Fruit fly (Drosophila melanogaster) whole organism, embryonic: ENCODE results near the gene CG31468.
A peak's percentile ranks its signal among the peaks of the same experiment; 100 is the strongest.

Experiments used
- Abd-B ChIP-seq: fragments of 200-800 bp; sonication (Bioruptor generic); optimal IDR thresholded peaks from 2 replicates; lab custom pipeline; 2018; ENCODE audit warnings: missing biosample characterization, mild to moderate bottlenecking, missing genetic modification characterization, moderate library complexity
- B-H1 ChIP-seq: fragments of 200-800 bp; sonication (Bioruptor generic); IDR thresholded peaks from 3 replicates; pipeline ENCODE4 v1.3.6; 2022; ENCODE audit warnings: missing biosample characterization, missing genetic modification characterization
- C15 ChIP-seq: fragments of 200-800 bp; sonication (Bioruptor generic); IDR thresholded peaks from 3 replicates; pipeline ENCODE4 v1.3.6; 2022; ENCODE audit warnings: missing biosample characterization, missing genetic modification characterization
- CG10366 ChIP-seq: fragments of 200-800 bp; sonication (Bioruptor generic); IDR thresholded peaks from 2 replicates; pipeline ENCODE4 v1.3.6; 2022; ENCODE audit warnings: missing biosample characterization, missing genetic modification characterization
- CG11723 ChIP-seq: fragments of 200-800 bp; sonication (Bioruptor generic); optimal IDR thresholded peaks from 2 replicates; lab custom pipeline; 2017; ENCODE audit warnings: missing biosample characterization, mild to moderate bottlenecking, missing genetic modification characterization
- CG12942 ChIP-seq: fragments of 200-800 bp; sonication (Bioruptor generic); optimal IDR thresholded peaks from 3 replicates; lab custom pipeline; 2016; ENCODE audit warnings: missing biosample characterization, missing genetic modification characterization
- CG13296 ChIP-seq: fragments of 200-800 bp; sonication (Bioruptor generic); optimal IDR thresholded peaks from 3 replicates; lab custom pipeline; 2018; ENCODE audit warnings: missing biosample characterization, mild to moderate bottlenecking, missing genetic modification characterization
- CG1602 ChIP-seq: fragments of 200-800 bp; sonication (Bioruptor generic); optimal IDR thresholded peaks from 3 replicates; lab custom pipeline; 2016; ENCODE audit warnings: missing biosample characterization, missing genetic modification characterization
- CG17829 ChIP-seq: fragments of 200-800 bp; optimal IDR thresholded peaks from 2 replicates; lab custom pipeline; 2019; ENCODE audit warnings: missing biosample characterization, mild to moderate bottlenecking, missing genetic modification characterization, moderate library complexity
- CG1792 ChIP-seq: fragments of 200-800 bp; sonication (Bioruptor generic); optimal IDR thresholded peaks from 2 replicates; lab custom pipeline; 2016; ENCODE audit warnings: missing biosample characterization, missing genetic modification characterization
- CG18011 ChIP-seq: fragments of 200-800 bp; sonication (Bioruptor generic); optimal IDR thresholded peaks from 2 replicates; lab custom pipeline; 2017; ENCODE audit warnings: missing biosample characterization, missing genetic modification characterization, mild to moderate bottlenecking, moderate library complexity, missing genotype
- CG3065 ChIP-seq: fragments of 200-800 bp; sonication (Bioruptor generic); optimal IDR thresholded peaks from 2 replicates; lab custom pipeline; 2016; ENCODE audit warnings: missing biosample characterization, missing genetic modification characterization
- CG32772 ChIP-seq: fragments of 200-800 bp; sonication (Bioruptor generic); IDR thresholded peaks from 2 replicates; pipeline ENCODE4 v1.3.6; 2022; ENCODE audit warnings: missing biosample characterization, missing genetic modification characterization
- CG3281 ChIP-seq: fragments of 200-800 bp; sonication (Bioruptor generic); optimal IDR thresholded peaks from 3 replicates; lab custom pipeline; 2017; ENCODE audit warnings: missing biosample characterization, mild to moderate bottlenecking, missing genetic modification characterization
- CG34224 ChIP-seq: fragments of 200-800 bp; sonication (Bioruptor generic); IDR thresholded peaks from 3 replicates; pipeline ENCODE4 v1.3.6; 2022; ENCODE audit warnings: missing biosample characterization, missing genetic modification characterization; ENCODE audit not compliant: partially characterized antibody
- CG4404 ChIP-seq: fragments of 200-800 bp; sonication (Bioruptor generic); IDR thresholded peaks from 2 replicates; pipeline ENCODE4 v1.3.6; 2022; ENCODE audit warnings: missing biosample characterization, missing genetic modification characterization
- CG4820 ChIP-seq: fragments of 200-800 bp; sonication (Bioruptor generic); optimal IDR thresholded peaks from 3 replicates; lab custom pipeline; 2016; ENCODE audit warnings: missing biosample characterization, missing genetic modification characterization
- CG7271 ChIP-seq: fragments of 200-800 bp; sonication (Bioruptor generic); optimal IDR thresholded peaks from 2 replicates; lab custom pipeline; 2018; ENCODE audit warnings: missing biosample characterization, mild to moderate bottlenecking, missing genetic modification characterization, moderate library complexity
- CG7786 ChIP-seq: fragments of 200-800 bp; sonication (Bioruptor generic); optimal IDR thresholded peaks from 2 replicates; lab custom pipeline; 2016; ENCODE audit warnings: missing biosample characterization, missing genetic modification characterization
- CkIIα-i1 ChIP-seq: fragments of 200-800 bp; sonication (Bioruptor generic); IDR thresholded peaks from 2 replicates; pipeline ENCODE4 v1.3.6; 2022; ENCODE audit warnings: missing biosample characterization, missing genetic modification characterization
- Dp ChIP-seq: fragments of 200-800 bp; sonication (Bioruptor generic); optimal IDR thresholded peaks from 2 replicates; lab custom pipeline; 2018; ENCODE audit warnings: missing biosample characterization, mild to moderate bottlenecking, missing genetic modification characterization, moderate library complexity
- Dref ChIP-seq: fragments of 200-800 bp; sonication (Bioruptor generic); IDR thresholded peaks from 2 replicates; pipeline ENCODE4 v1.3.6; 2022; ENCODE audit warnings: missing biosample characterization, missing genetic modification characterization
- Drgx ChIP-seq: fragments of 200-800 bp; sonication (Bioruptor generic); IDR thresholded peaks from 2 replicates; pipeline ENCODE4 v1.3.6; 2022; ENCODE audit warnings: missing biosample characterization, missing genetic modification characterization
- Gsc ChIP-seq: fragments of 200-800 bp; sonication (Bioruptor generic); IDR thresholded peaks from 2 replicates; pipeline ENCODE4 v1.3.6; 2022; ENCODE audit warnings: missing biosample characterization, missing genetic modification characterization
- HLH3B ChIP-seq: fragments of 200-800 bp; sonication (Bioruptor generic); IDR thresholded peaks from 2 replicates; pipeline ENCODE4 v1.3.6; 2022; ENCODE audit warnings: missing biosample characterization, missing genetic modification characterization
- HmgZ ChIP-seq: fragments of 200-800 bp; sonication (Bioruptor generic); optimal IDR thresholded peaks from 2 replicates; lab custom pipeline; 2018; ENCODE audit warnings: missing biosample characterization, mild to moderate bottlenecking, missing genetic modification characterization
- Mad ChIP-seq: fragments of 200-800 bp; sonication (Bioruptor generic); optimal IDR thresholded peaks from 2 replicates; lab custom pipeline; 2016; ENCODE audit warnings: missing biosample characterization, missing genetic modification characterization
- Max ChIP-seq: fragments of 200-800 bp; sonication (Bioruptor generic); optimal IDR thresholded peaks from 2 replicates; lab custom pipeline; 2016; ENCODE audit warnings: missing biosample characterization, mild to moderate bottlenecking, missing genetic modification characterization
- NC2α ChIP-seq: fragments of 200-800 bp; sonication (Bioruptor generic); optimal IDR thresholded peaks from 2 replicates; lab custom pipeline; 2016; ENCODE audit warnings: missing biosample characterization, missing genetic modification characterization
- Neu2 ChIP-seq: fragments of 200-800 bp; sonication (Bioruptor generic); optimal IDR thresholded peaks from 3 replicates; lab custom pipeline; 2016; ENCODE audit warnings: missing biosample characterization, missing genetic modification characterization, borderline replicate concordance
- Nf-YB ChIP-seq: fragments of 200-800 bp; sonication (Bioruptor generic); optimal IDR thresholded peaks from 3 replicates; lab custom pipeline; 2019; ENCODE audit warnings: missing biosample characterization, mild to moderate bottlenecking, missing genetic modification characterization, moderate library complexity
- al ChIP-seq: fragments of 200-800 bp; sonication (Bioruptor generic); IDR thresholded peaks from 2 replicates; pipeline ENCODE4 v1.3.6; 2022; ENCODE audit warnings: missing biosample characterization, missing genetic modification characterization
- cad ChIP-seq: fragments of >200 bp; optimal IDR thresholded peaks from 2 replicates; lab custom pipeline; 2017; ENCODE audit warnings: missing biosample characterization, missing genetic modification characterization
- dan ChIP-seq: fragments of 200-800 bp; sonication (Bioruptor generic); IDR thresholded peaks from 2 replicates; pipeline ENCODE4 v1.3.6; 2022; ENCODE audit warnings: missing biosample characterization, missing genetic modification characterization
- dimm ChIP-seq: fragments of 200-800 bp; sonication (Bioruptor generic); IDR thresholded peaks from 2 replicates; pipeline ENCODE4 v1.3.6; 2022; ENCODE audit warnings: missing biosample characterization, missing genetic modification characterization
- esg ChIP-seq: fragments of 200-800 bp; sonication (Bioruptor generic); conservative IDR thresholded peaks from 2 replicates; pipeline ENCODE4 v1.3.6; 2022; ENCODE audit warnings: missing biosample characterization, missing genetic modification characterization
- fd96Cb ChIP-seq: fragments of 200-800 bp; sonication (Bioruptor generic); optimal IDR thresholded peaks from 2 replicates; lab custom pipeline; 2018; ENCODE audit warnings: missing biosample characterization, mild to moderate bottlenecking, missing genetic modification characterization, moderate library complexity
- fru ChIP-seq: fragments of >200 bp; optimal IDR thresholded peaks from 2 replicates; lab custom pipeline; 2017
- gce ChIP-seq: fragments of 200-800 bp; sonication (Bioruptor generic); IDR thresholded peaks from 3 replicates; pipeline ENCODE4 v1.3.6; 2022; ENCODE audit warnings: missing biosample characterization, missing genetic modification characterization
- ken ChIP-seq: fragments of 200-800 bp; sonication (Bioruptor generic); IDR thresholded peaks from 3 replicates; pipeline ENCODE4 v1.3.6; 2022; ENCODE audit warnings: missing biosample characterization, missing genetic modification characterization
- nerfin-2 ChIP-seq: fragments of 200-800 bp; sonication (Bioruptor generic); IDR thresholded peaks from 2 replicates; pipeline ENCODE4 v1.3.6; 2022; ENCODE audit warnings: missing biosample characterization, missing genetic modification characterization; ENCODE audit not compliant: partially characterized antibody
- nom ChIP-seq: fragments of 200-800 bp; sonication (Bioruptor generic); optimal IDR thresholded peaks from 2 replicates; lab custom pipeline; 2017; ENCODE audit warnings: missing biosample characterization, missing genetic modification characterization, mild to moderate bottlenecking, moderate library complexity, missing genetic modification reagents
- rib ChIP-seq: fragments of 200-800 bp; sonication (Bioruptor generic); IDR thresholded peaks from 2 replicates; pipeline ENCODE4 v1.3.6; 2022; ENCODE audit warnings: missing biosample characterization, missing genetic modification characterization
- scrt ChIP-seq: fragments of 200-800 bp; sonication (Bioruptor generic); optimal IDR thresholded peaks from 2 replicates; lab custom pipeline; 2018; ENCODE audit warnings: missing biosample characterization, mild to moderate bottlenecking, missing genetic modification characterization, moderate library complexity
- sens ChIP-seq: fragments of 200-800 bp; sonication (Bioruptor generic); peaks from one replicate; lab custom pipeline; 2016; ENCODE audit warnings: missing biosample characterization, missing genetic modification characterization
- shn ChIP-seq: fragments of 200-800 bp; sonication (Bioruptor generic); optimal IDR thresholded peaks from 3 replicates; lab custom pipeline; 2016; ENCODE audit warnings: missing biosample characterization, missing genetic modification characterization
- tgo ChIP-seq: fragments of 200-800 bp; sonication (Bioruptor generic); IDR thresholded peaks from 3 replicates; pipeline ENCODE4 v1.3.6; 2022; ENCODE audit warnings: missing biosample characterization, missing genetic modification characterization
- trem ChIP-seq: fragments of 200-800 bp; optimal IDR thresholded peaks from 3 replicates; lab custom pipeline; 2019; ENCODE audit warnings: missing biosample characterization, mild to moderate bottlenecking, missing genetic modification characterization, moderate library complexity
- unc-4 ChIP-seq: fragments of 200-800 bp; sonication (Bioruptor generic); IDR thresholded peaks from 2 replicates; pipeline ENCODE4 v1.3.6; 2022; ENCODE audit warnings: missing biosample characterization, missing genetic modification characterization; ENCODE audit not compliant: partially characterized antibody
- usp ChIP-seq: fragments of >200 bp; optimal IDR thresholded peaks from 2 replicates; lab custom pipeline; 2017; ENCODE audit warnings: missing biosample characterization, missing genetic modification characterization
- wek ChIP-seq: fragments of 200-800 bp; sonication (Bioruptor generic); optimal IDR thresholded peaks from 3 replicates; lab custom pipeline; 2018; ENCODE audit warnings: missing biosample characterization, mild to moderate bottlenecking, missing genetic modification characterization, moderate library complexity

The CG31468 gene

DNA sequence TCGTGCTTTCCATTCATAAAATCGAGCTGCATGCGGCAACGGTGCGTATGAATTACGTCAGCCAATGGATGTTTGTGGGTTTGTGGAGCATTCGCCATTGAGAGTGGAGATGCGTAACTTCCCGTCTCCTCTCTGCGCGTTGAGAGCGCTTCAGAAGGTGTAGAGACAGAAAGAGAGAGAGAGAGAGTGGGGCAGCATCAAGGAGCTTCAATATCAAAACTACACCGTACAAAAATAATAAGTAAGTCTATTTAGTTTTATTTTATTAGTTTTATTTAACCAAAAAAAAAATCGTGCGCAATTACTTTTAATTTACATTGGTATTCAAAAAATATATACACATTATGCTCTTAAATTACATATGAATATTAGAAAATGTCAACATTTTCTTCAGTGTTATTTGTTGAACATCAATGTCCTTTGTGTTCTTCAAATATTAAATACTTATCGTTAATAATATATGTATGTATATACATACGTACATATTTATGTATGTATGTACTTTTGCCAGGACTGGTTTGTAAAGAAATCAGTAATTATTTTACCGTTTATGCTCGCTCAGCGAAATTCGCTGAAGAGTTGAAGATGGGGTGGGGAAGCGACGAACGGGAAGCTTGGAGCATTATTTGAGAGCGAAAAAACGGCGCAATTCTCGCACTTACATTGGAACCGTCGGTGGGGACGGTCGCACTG, 22.7 kb upstream of the CG31468 start, which contains the start of gene CG10365 (continued):
- 0 out of 2 replicates have a peak, but pooled peaks have one; percentile 12 for TF ChIP-seq unc-4
- no peak for TF ChIP-seq Mad
- peak; percentile 80 for TF ChIP-seq HmgZ (tag; lab: Kevin White, UChicago)
- peak; percentile 68 for TF ChIP-seq CG12942 (GFP tag; lab: Kevin White, UChicago)
- peak; percentile 59 for TF ChIP-seq dimm (GFP tag; lab: Robert Waterston, UW)
- TF ChIP-seq HLH3B (GFP tag; lab: Robert Waterston, UW), result peak; percentile 87
- peak; percentile 86 for TF ChIP-seq CG3281 (GFP tag; lab: Kevin White, UChicago)
- TF ChIP-seq Neu2 (GFP tag; lab: Kevin White, UChicago), result no peak
- TF ChIP-seq CG7271 (tag; lab: Kevin White, UChicago), result no peak
- TF ChIP-seq scrt, result peak; percentile 81
- TF ChIP-seq Dref (GFP tag; lab: Robert Waterston, UW), result no peak
- TF ChIP-seq usp (GFP tag; lab: Kevin White, UChicago), result no peak
- no peak for TF ChIP-seq fru (lab: Kevin White, UChicago)
- TF ChIP-seq NC2α (GFP tag; lab: Kevin White, UChicago), result no peak
- TF ChIP-seq CG4820 (GFP tag; lab: Kevin White, UChicago), result peak; percentile 49
- peak; percentile 91 for TF ChIP-seq CG13296 (GFP tag; lab: Kevin White, UChicago)
- TF ChIP-seq esg, result peak; percentile 86
- 0 out of 2 replicates have a peak, but pooled peaks have one; percentile 34 for TF ChIP-seq CG4404 (GFP tag; lab: Robert Waterston, UW)
- peak; percentile 83 for TF ChIP-seq CG10366
- no peak for TF ChIP-seq dan
- TF ChIP-seq shn, result no peak
- TF ChIP-seq CG18011, result peak; percentile 34
- peak; percentile 57 for TF ChIP-seq sens (GFP tag; lab: Kevin White, UChicago)
- no peak for TF ChIP-seq CkIIα-i1 (GFP tag; lab: Robert Waterston, UW)
- TF ChIP-seq CG32772 (GFP tag; lab: Robert Waterston, UW), result peak; percentile 85
- TF ChIP-seq CG7786 (GFP tag; lab: Kevin White, UChicago), result no peak
- TF ChIP-seq ken (GFP tag; lab: Robert Waterston, UW), result no peak
- peak; percentile 62; the same call in 2 of the 3 replicates for TF ChIP-seq C15
- TF ChIP-seq CG17829 (tag; lab: Kevin White, UChicago), result peak; percentile 58
- peak; percentile 86 for TF ChIP-seq fd96Cb (tag; lab: Kevin White, UChicago)
- peak; percentile 75 for TF ChIP-seq CG1602 (GFP tag; lab: Kevin White, UChicago)
- peak; percentile 85 for TF ChIP-seq Drgx
- no peak for TF ChIP-seq nerfin-2
- TF ChIP-seq Dp (GFP tag; lab: Kevin White, UChicago), result no peak
- peak; percentile 77 for TF ChIP-seq Nf-YB
- no peak for TF ChIP-seq Gsc (GFP tag; lab: Robert Waterston, UW)
- TF ChIP-seq trem (tag; lab: Kevin White, UChicago), result peak; percentile 45
- TF ChIP-seq nom (GFP tag; lab: Kevin White, UChicago), result peak; percentile 68
- TF ChIP-seq Abd-B (GFP tag; lab: Kevin White, UChicago), result peak; percentile 43
- no peak for TF ChIP-seq CG11723 (GFP tag; lab: Kevin White, UChicago)
- peak; percentile 68 for TF ChIP-seq al (GFP tag; lab: Robert Waterston, UW)
- peak; percentile 3 for TF ChIP-seq CG3065 (GFP tag; lab: Kevin White, UChicago)
- peak; percentile 92 for TF ChIP-seq tgo (GFP tag; lab: Robert Waterston, UW)
- peak; percentile 12; the same call in 1 of the 2 replicates for TF ChIP-seq rib (GFP tag; lab: Robert Waterston, UW)
- TF ChIP-seq CG1792 (GFP tag; lab: Kevin White, UChicago), result no peak
- TF ChIP-seq cad (GFP tag; lab: Kevin White, UChicago), result no peak
- TF ChIP-seq wek, result no peak
- TF ChIP-seq Max (GFP tag; lab: Kevin White, UChicago), result no peak
- TF ChIP-seq CG34224 (GFP tag; lab: Robert Waterston, UW), result no peak
- TF ChIP-seq B-H1, result peak; percentile 77
- TF ChIP-seq gce (GFP tag; lab: Robert Waterston, UW), result peak; percentile 87; the same call in 2 of the 3 replicates
